Worm (Caenorhabditis elegans) whole organism, L4 larva: ENCODE results near the gene wapl-1.

Source experiments
- F37D6.2 ChIP-seq: sonication (generic microtip); optimal IDR thresholded peaks from 2 replicates; lab custom pipeline; 2016; ENCODE audit warnings: mild to moderate bottlenecking, missing genetic modification characterization, missing compliant biosample characterization
- F49E8.2 ChIP-seq: sonication (generic microtip); optimal IDR thresholded peaks from 2 replicates; lab custom pipeline; 2016; ENCODE audit warnings: missing compliant biosample characterization, mild to moderate bottlenecking, missing genetic modification characterization, borderline replicate concordance
- R02D3.7 ChIP-seq: fragments of 150-350 bp; sonication (generic microtip); optimal IDR thresholded peaks from 3 replicates; lab custom pipeline; 2014; ENCODE audit warnings: missing biosample characterization, missing genetic modification characterization
- Y105C5A.15 ChIP-seq: fragments of 200-800 bp; sonication (Bioruptor generic); IDR thresholded peaks from 2 replicates; pipeline ENCODE4 v1.3.6; 2022; ENCODE audit warnings: missing genetic modification characterization, missing compliant biosample characterization
- Y48G9A.11 ChIP-seq: fragments of 200-800 bp; sonication (Bioruptor generic); IDR thresholded peaks from 2 replicates; pipeline ENCODE4 v1.3.6; 2022; ENCODE audit warnings: missing genetic modification reagents, missing genetic modification characterization, missing compliant biosample characterization
- Y75B8A.6 ChIP-seq: fragments of 200-800 bp; sonication (Bioruptor generic); IDR thresholded peaks from 2 replicates; pipeline ENCODE4 v1.3.6; 2022; ENCODE audit warnings: missing genetic modification reagents, missing genetic modification characterization, missing compliant biosample characterization
- ZK546.5 ChIP-seq, 2 experiments: sonication (generic microtip); optimal IDR thresholded peaks; 2 replicates each; lab custom pipeline; 2017; ENCODE audit warnings: missing biosample characterization in 2 of 2, missing genetic modification characterization in 2 of 2
- ces-1 ChIP-seq: fragments of 150-350 bp; sonication (generic microtip); optimal IDR thresholded peaks from 4 replicates; lab custom pipeline; 2014; ENCODE audit warnings: missing biosample characterization, missing genetic modification reagents, missing genetic modification characterization
- daf-12 ChIP-seq: fragments of 150-350 bp; optimal IDR thresholded peaks from 2 replicates; lab custom pipeline; 2014; ENCODE audit warnings: missing biosample characterization, missing genetic modification reagents, missing genetic modification characterization
- daf-16 ChIP-seq, 3 experiments: sonication (generic microtip); optimal IDR thresholded peaks; 2 replicates each; lab custom pipeline; 2016 to 2017; ENCODE audit warnings: missing genetic modification characterization in 3 of 3, missing genetic modification reagents in 3 of 3, mild to moderate bottlenecking in 2 of 3, missing compliant biosample characterization in 2 of 3, missing biosample characterization in 1 of 3, moderate library complexity in 1 of 3
- daf-8 ChIP-seq: fragments of 200-800 bp; sonication (Bioruptor generic); IDR thresholded peaks from 2 replicates; pipeline ENCODE4 v1.3.6; 2022; ENCODE audit warnings: missing genetic modification characterization, missing compliant biosample characterization
- dmd-6 ChIP-seq: fragments of 200-800 bp; sonication (Bioruptor generic); IDR thresholded peaks from 2 replicates; pipeline ENCODE4 v1.3.6; 2022; ENCODE audit warnings: missing genetic modification reagents, missing genetic modification characterization, missing compliant biosample characterization
- dpl-1 ChIP-seq: fragments of 150-350 bp; optimal IDR thresholded peaks from 2 replicates; lab custom pipeline; 2014; ENCODE audit warnings: missing biosample characterization, missing genetic modification reagents, missing genetic modification characterization
- duxl-1 ChIP-seq: sonication (generic microtip); optimal IDR thresholded peaks from 2 replicates; lab custom pipeline; 2016; ENCODE audit warnings: mild to moderate bottlenecking, missing genetic modification characterization, moderate library complexity, missing compliant biosample characterization; ENCODE audit not compliant: poor library complexity
- dve-1 ChIP-seq: sonication (generic microtip); optimal IDR thresholded peaks from 2 replicates; lab custom pipeline; 2017; ENCODE audit warnings: antibody characterized with exemption, mild to moderate bottlenecking, missing genetic modification characterization, missing compliant biosample characterization; ENCODE audit not compliant: insufficient read depth
- fkh-10 ChIP-seq: fragments of 150-350 bp; optimal IDR thresholded peaks from 2 replicates; lab custom pipeline; 2014; ENCODE audit warnings: missing biosample characterization, missing genetic modification reagents, missing genetic modification characterization
- fos-1 ChIP-seq: fragments of 150-350 bp; optimal IDR thresholded peaks from 2 replicates; lab custom pipeline; 2014; ENCODE audit warnings: missing biosample characterization, missing genetic modification characterization
- hlh-11 ChIP-seq: fragments of 200-800 bp; sonication (Bioruptor generic); optimal IDR thresholded peaks from 2 replicates; lab custom pipeline; 2018; ENCODE audit warnings: mild to moderate bottlenecking, missing genetic modification characterization, missing compliant biosample characterization
- hlh-30 ChIP-seq: sonication (generic microtip); optimal IDR thresholded peaks from 2 replicates; lab custom pipeline; 2017; ENCODE audit warnings: antibody characterized with exemption, mild to moderate bottlenecking, missing genetic modification characterization, missing compliant biosample characterization; ENCODE audit not compliant: insufficient read depth
- jun-1 ChIP-seq: fragments of 150-350 bp; optimal IDR thresholded peaks from 2 replicates; lab custom pipeline; 2014; ENCODE audit warnings: missing biosample characterization, missing genetic modification reagents, missing genetic modification characterization
- lin-29 ChIP-seq: fragments of 200-800 bp; sonication (Bioruptor generic); IDR thresholded peaks from 2 replicates; pipeline ENCODE4 v1.3.6; 2022; ENCODE audit warnings: missing genetic modification reagents, missing genetic modification characterization, missing compliant biosample characterization
- lsy-2 ChIP-seq, 2 experiments: fragments of 150-350 bp in 1 of 2; sonication (generic microtip) in 1 of 2; optimal IDR thresholded peaks; 2 replicates each; lab custom pipeline; 2014 to 2017; ENCODE audit warnings: missing biosample characterization in 2 of 2, missing genetic modification characterization in 2 of 2
- mdt-29 ChIP-seq: fragments of 200-800 bp; sonication (Bioruptor generic); IDR thresholded peaks from 2 replicates; pipeline ENCODE4 v1.3.6; 2022; ENCODE audit warnings: missing genetic modification reagents, missing genetic modification characterization, missing compliant biosample characterization
- mep-1 ChIP-seq: fragments of 150-350 bp; sonication (generic microtip); optimal IDR thresholded peaks from 3 replicates; lab custom pipeline; 2014; ENCODE audit warnings: missing biosample characterization, missing genetic modification characterization
- mes-2 ChIP-seq: sonication (generic microtip); optimal IDR thresholded peaks from 2 replicates; lab custom pipeline; 2016; ENCODE audit warnings: missing genotype, mild to moderate bottlenecking, missing genetic modification characterization, missing compliant biosample characterization; ENCODE audit not compliant: poor library complexity, severe bottlenecking
- mxl-3 ChIP-seq: fragments of 200-800 bp; sonication (Bioruptor generic); optimal IDR thresholded peaks from 2 replicates; lab custom pipeline; 2018; ENCODE audit warnings: mild to moderate bottlenecking, missing genetic modification characterization, missing compliant biosample characterization
- nhr-10 ChIP-seq: fragments of 150-350 bp; optimal IDR thresholded peaks from 2 replicates; lab custom pipeline; 2014; ENCODE audit warnings: missing biosample characterization, missing genetic modification characterization
- nhr-11 ChIP-seq: fragments of 150-350 bp; optimal IDR thresholded peaks from 2 replicates; lab custom pipeline; 2014; ENCODE audit warnings: missing biosample characterization, missing genetic modification characterization
- nhr-28 ChIP-seq: fragments of 150-350 bp; optimal IDR thresholded peaks from 2 replicates; lab custom pipeline; 2014; ENCODE audit warnings: missing biosample characterization, missing genetic modification characterization
- nhr-48 ChIP-seq: sonication (generic microtip); optimal IDR thresholded peaks from 2 replicates; lab custom pipeline; 2016; ENCODE audit warnings: mild to moderate bottlenecking, missing genetic modification characterization, missing compliant biosample characterization
- nhr-76 ChIP-seq: fragments of 150-350 bp; optimal IDR thresholded peaks from 2 replicates; lab custom pipeline; 2014; ENCODE audit warnings: missing biosample characterization, missing genetic modification characterization
- nhr-77 ChIP-seq: fragments of 150-350 bp; optimal IDR thresholded peaks from 2 replicates; lab custom pipeline; 2014; ENCODE audit warnings: missing biosample characterization, missing genetic modification characterization
- pqm-1 ChIP-seq: sonication (generic microtip); optimal IDR thresholded peaks from 2 replicates; lab custom pipeline; 2017; ENCODE audit warnings: missing biosample characterization, missing genetic modification characterization
- set-16 ChIP-seq: fragments of 200-800 bp; sonication (Bioruptor generic); IDR thresholded peaks from 2 replicates; pipeline ENCODE4 v1.3.6; 2022; ENCODE audit warnings: missing genetic modification reagents, missing genetic modification characterization, missing compliant biosample characterization
- spr-1 ChIP-seq: sonication (generic microtip); optimal IDR thresholded peaks from 2 replicates; lab custom pipeline; 2016; ENCODE audit warnings: mild to moderate bottlenecking, missing genetic modification characterization, missing compliant biosample characterization
- tra-1 ChIP-seq: fragments of 200-800 bp; sonication (Bioruptor generic); IDR thresholded peaks from 2 replicates; pipeline ENCODE4 v1.3.6; 2022; ENCODE audit warnings: missing genetic modification reagents, missing genetic modification characterization, missing compliant biosample characterization
- unc-130 ChIP-seq: sonication (generic microtip); optimal IDR thresholded peaks from 2 replicates; lab custom pipeline; 2016; ENCODE audit warnings: missing genetic modification reagents, missing genetic modification characterization, missing compliant biosample characterization
- unc-62 ChIP-seq, 3 experiments: fragments of 150-350 bp in 1 of 3; sonication (generic microtip); optimal IDR thresholded peaks in 2 of 3; peaks in 1 of 3; 1 replicate in 1 of 3; 2 replicates in 2 of 3; lab custom pipeline; 2014 to 2017; ENCODE audit warnings: missing biosample characterization in 3 of 3, missing genetic modification characterization in 3 of 3, missing genetic modification reagents in 3 of 3, missing genotype in 1 of 3
- vab-7 ChIP-seq: fragments of 200-800 bp; sonication (Bioruptor generic); IDR thresholded peaks from 2 replicates; pipeline ENCODE4 v1.3.6; 2022; ENCODE audit warnings: missing genetic modification reagents, missing genetic modification characterization, missing compliant biosample characterization
- zfp-3 ChIP-seq: fragments of 200-800 bp; sonication (Bioruptor generic); conservative IDR thresholded peaks from 2 replicates; pipeline ENCODE4 v1.3.6; 2022; ENCODE audit warnings: missing genetic modification reagents, missing genetic modification characterization, missing compliant biosample characterization
- zip-11 ChIP-seq: fragments of 200-800 bp; sonication (Bioruptor generic); IDR thresholded peaks from 2 replicates; pipeline ENCODE4 v1.3.6; 2022; ENCODE audit warnings: missing genetic modification characterization, missing compliant biosample characterization

wapl-1 gene

ce11 chrIV:4486738-4487137 is 41.2 kb upstream of the wapl-1 start, which contains the start of gene trx-3 (continued):
- no peak for TF ChIP-seq F49E8.2 (tag; lab: Kevin White, UChicago)
- TF ChIP-seq unc-62 (GFP tag; optimal IDR thresholded peaks at IDR 0.05 in 1 of 2; lab: Kevin White, UChicago), result peak in 1 of 2 experiments; percentile 91
- TF ChIP-seq unc-62 (tag; optimal IDR thresholded peaks at IDR 0.05; lab: Kevin White, UChicago), result no peak
- TF ChIP-seq nhr-76 (tag; lab: Kevin White, UChicago), result no peak
- no peak for TF ChIP-seq zip-11 (GFP tag; lab: Robert Waterston, UW)
- TF ChIP-seq mep-1 (tag; lab: Kevin White, UChicago), result no peak
- no peak for TF ChIP-seq F37D6.2 (tag; lab: Kevin White, UChicago)

DNA sequence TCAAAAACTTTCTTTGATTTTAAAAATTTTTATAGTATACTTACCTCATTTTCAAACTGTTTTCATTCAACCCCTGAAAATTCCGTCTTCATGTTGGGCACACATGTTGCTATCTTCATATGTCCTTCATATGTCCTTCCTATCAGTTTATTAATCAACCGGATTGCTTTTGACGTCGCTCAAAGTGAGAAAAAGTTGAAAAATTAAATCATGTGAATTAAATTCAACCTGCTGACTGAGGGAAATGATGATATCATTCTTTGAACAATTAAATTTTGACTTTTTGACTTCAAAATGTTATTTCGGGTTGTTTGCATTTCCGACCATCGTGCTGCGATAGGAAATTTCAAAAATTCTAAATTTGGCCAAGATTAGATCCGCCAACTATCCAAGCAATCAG is 39.0 kb upstream of the wapl-1 start:
- TF ChIP-seq ZK546.5 (tag; optimal IDR thresholded peaks at IDR 0.05; lab: Kevin White, UChicago) (no peak), pqm-1 (tag; lab: Kevin White, UChicago) (peak; percentile 70), dve-1 (tag; lab: Kevin White, UChicago) (peak; percentile 45), hlh-30 (tag; lab: Kevin White, UChicago) (peak; percentile 42), dmd-6 (GFP tag; lab: Robert Waterston, UW) (peak; percentile 68)

DNA sequence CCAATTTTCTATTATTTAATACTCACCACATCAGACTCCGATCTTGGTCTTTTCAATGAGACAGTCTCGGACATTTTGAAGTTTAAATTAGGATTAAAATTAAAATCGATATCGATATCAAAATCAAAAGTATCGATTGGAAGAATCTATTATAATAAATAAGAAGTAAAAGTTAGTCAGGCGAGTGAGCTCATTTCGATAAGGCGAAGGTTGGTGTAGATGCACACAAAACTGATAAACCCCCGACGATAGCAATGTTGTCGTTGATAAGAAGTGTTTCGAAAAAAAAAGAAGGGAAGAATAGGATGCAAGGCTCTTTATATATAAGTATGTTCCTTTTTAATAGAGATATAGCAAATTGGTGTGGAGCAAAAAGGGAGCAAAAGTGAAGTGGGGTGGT is 37.0 kb upstream of the wapl-1 start, which contains the start of gene M01H9.4:
Gene M01H9.4, minus strand, starts transcription at position 379 of the 400 bp plus-strand sequence.
- no peak for TF ChIP-seq set-16 (GFP tag; lab: Robert Waterston, UW)
- no peak for TF ChIP-seq mes-2 (tag; lab: Kevin White, UChicago)
- peak; percentile 4 for TF ChIP-seq mxl-3 (GFP tag; lab: Kevin White, UChicago)
- peak; percentile 26 for TF ChIP-seq hlh-30 (tag; lab: Kevin White, UChicago)
- peak; percentile 67 for TF ChIP-seq hlh-11 (tag; lab: Kevin White, UChicago)
- TF ChIP-seq dve-1 (tag; lab: Kevin White, UChicago), result peak; percentile 89
- TF ChIP-seq nhr-28 (tag; lab: Kevin White, UChicago), result peak; percentile 93
- TF ChIP-seq dmd-6 (GFP tag; lab: Robert Waterston, UW), result peak; percentile 76
- TF ChIP-seq nhr-77, result peak; percentile 50
- peak in 1 of 2 experiments; percentile 28 for TF ChIP-seq lsy-2 (tag; optimal IDR thresholded peaks at IDR 0.05; lab: Kevin White, UChicago)
- no peak for TF ChIP-seq daf-16 (GFP tag; optimal IDR thresholded peaks at IDR 0.05; lab: Kevin White, UChicago)
- peak; percentile 94 for TF ChIP-seq daf-16 (tag; optimal IDR thresholded peaks at IDR 0.05; lab: Kevin White, UChicago)
- peak; percentile 99 for TF ChIP-seq pqm-1 (tag; lab: Kevin White, UChicago)
- TF ChIP-seq unc-62 (GFP tag; optimal IDR thresholded peaks at IDR 0.05 in 1 of 2; lab: Kevin White, UChicago), result no peak
- TF ChIP-seq unc-62 (tag; optimal IDR thresholded peaks at IDR 0.05; lab: Kevin White, UChicago), result no peak
- TF ChIP-seq, all 104 proteins: peak for 10

ce11 chrIV:4481298-4481697 is 35.8 kb upstream of the wapl-1 start:
- TF ChIP-seq mes-2 (tag; lab: Kevin White, UChicago), result no peak
- TF ChIP-seq jun-1 (tag; lab: Kevin White, UChicago), result no peak
- TF ChIP-seq Y48G9A.11, result no peak
- TF ChIP-seq nhr-48, result no peak
- TF ChIP-seq tra-1 (GFP tag; lab: Robert Waterston, UW), result no peak
- no peak for TF ChIP-seq zip-11 (GFP tag; lab: Robert Waterston, UW)
- TF ChIP-seq daf-8 (GFP tag; lab: Robert Waterston, UW), result no peak
- TF ChIP-seq fkh-10 (GFP tag; lab: Kevin White, UChicago), result no peak
- TF ChIP-seq unc-130 (GFP tag; lab: Kevin White, UChicago), result no peak
- TF ChIP-seq duxl-1, result no peak
- no peak for TF ChIP-seq Y75B8A.6 (GFP tag; lab: Robert Waterston, UW)
- TF ChIP-seq hlh-30 (tag; lab: Kevin White, UChicago), result peak; percentile 41
- TF ChIP-seq nhr-28 (tag; lab: Kevin White, UChicago), result peak; percentile 31
- TF ChIP-seq lin-29 (GFP tag; lab: Robert Waterston, UW), result no peak
- TF ChIP-seq R02D3.7 (tag; lab: Kevin White, UChicago), result no peak
- TF ChIP-seq nhr-10 (tag; lab: Kevin White, UChicago), result no peak
- TF ChIP-seq vab-7 (GFP tag; lab: Robert Waterston, UW), result no peak
- peak; percentile 6 for TF ChIP-seq pqm-1 (tag; lab: Kevin White, UChicago)
- no peak for TF ChIP-seq daf-16 (GFP tag; optimal IDR thresholded peaks at IDR 0.05; lab: Kevin White, UChicago)
- TF ChIP-seq daf-16 (tag; optimal IDR thresholded peaks at IDR 0.05; lab: Kevin White, UChicago), result peak; percentile 59
- no peak for TF ChIP-seq ces-1
- no peak for TF ChIP-seq spr-1 (tag; lab: Kevin White, UChicago)
- no peak for TF ChIP-seq dpl-1
- no peak for TF ChIP-seq Y105C5A.15 (GFP tag; lab: Robert Waterston, UW)
- TF ChIP-seq fos-1, result no peak
- no peak for TF ChIP-seq nhr-11
- TF ChIP-seq daf-12 (tag; lab: Kevin White, UChicago), result no peak
- TF ChIP-seq zfp-3 (GFP tag; lab: Robert Waterston, UW), result no peak
- no peak for TF ChIP-seq mdt-29
